Fruit fly (Drosophila melanogaster) whole organism, embryonic: ENCODE data around the gene Snx1.

Experiments
- BEAF-32 ChIP-seq: fragments of 200-800 bp; sonication (Bioruptor generic); optimal IDR thresholded peaks from 3 replicates; lab custom pipeline; 2017; ENCODE audit warnings: missing biosample characterization, missing genetic modification characterization, mild to moderate bottlenecking, moderate library complexity, missing genetic modification reagents
- Bdp1 ChIP-seq: fragments of 200-800 bp; sonication (Bioruptor generic); optimal IDR thresholded peaks from 3 replicates; lab custom pipeline; 2016; ENCODE audit warnings: missing biosample characterization, missing genetic modification characterization
- Blimp-1 ChIP-seq: fragments of 200-800 bp; sonication (Bioruptor generic); optimal IDR thresholded peaks from 3 replicates; lab custom pipeline; 2018; ENCODE audit warnings: missing biosample characterization, missing genetic modification characterization, mild to moderate bottlenecking, moderate library complexity, missing genetic modification reagents
- CG12071 ChIP-seq: fragments of 200-800 bp; sonication (Bioruptor generic); optimal IDR thresholded peaks from 3 replicates; lab custom pipeline; 2018; ENCODE audit warnings: missing biosample characterization, mild to moderate bottlenecking, missing genetic modification characterization
- CG1233 ChIP-seq: fragments of 200-800 bp; sonication (Bioruptor generic); optimal IDR thresholded peaks from 4 replicates; lab custom pipeline; 2018; ENCODE audit warnings: missing biosample characterization, mild to moderate bottlenecking, missing genetic modification characterization
- CG12942 ChIP-seq: fragments of 200-800 bp; sonication (Bioruptor generic); optimal IDR thresholded peaks from 3 replicates; lab custom pipeline; 2016; ENCODE audit warnings: missing biosample characterization, missing genetic modification characterization
- CG14710 ChIP-seq: fragments of 200-800 bp; sonication (Bioruptor generic); optimal IDR thresholded peaks from 3 replicates; lab custom pipeline; 2019; ENCODE audit warnings: missing biosample characterization, mild to moderate bottlenecking, missing genetic modification characterization, moderate library complexity
- CG15073 ChIP-seq: fragments of 200-800 bp; sonication (Bioruptor generic); optimal IDR thresholded peaks from 2 replicates; lab custom pipeline; 2016; ENCODE audit warnings: missing biosample characterization, missing genetic modification characterization
- CG15269 ChIP-seq: fragments of 200-800 bp; sonication (Bioruptor generic); optimal IDR thresholded peaks from 2 replicates; lab custom pipeline; 2018; ENCODE audit warnings: missing biosample characterization, mild to moderate bottlenecking, missing genetic modification characterization, moderate library complexity
- CG1529 ChIP-seq: fragments of 200-800 bp; sonication (Bioruptor generic); optimal IDR thresholded peaks from 3 replicates; lab custom pipeline; 2018; ENCODE audit warnings: missing biosample characterization, missing genetic modification characterization
- CG17612 ChIP-seq: fragments of 200-800 bp; sonication (Bioruptor generic); IDR thresholded peaks from 2 replicates; pipeline ENCODE4 v1.3.6; 2022; ENCODE audit warnings: missing biosample characterization, missing genetic modification characterization
- CG18476 ChIP-seq: fragments of 200-800 bp; sonication (Bioruptor generic); optimal IDR thresholded peaks from 2 replicates; lab custom pipeline; 2016; ENCODE audit warnings: missing biosample characterization, mild to moderate bottlenecking, missing genetic modification characterization
- CG18764 ChIP-seq: fragments of 200-800 bp; sonication (Bioruptor generic); optimal IDR thresholded peaks from 3 replicates; lab custom pipeline; 2016; ENCODE audit warnings: missing biosample characterization, missing genetic modification characterization
- CG2116 ChIP-seq: fragments of 200-800 bp; sonication (Bioruptor generic); optimal IDR thresholded peaks from 3 replicates; lab custom pipeline; 2018; ENCODE audit warnings: missing biosample characterization, mild to moderate bottlenecking, missing genetic modification characterization
- CG31441 ChIP-seq: fragments of 200-800 bp; sonication (Bioruptor generic); IDR thresholded peaks from 2 replicates; pipeline ENCODE4 v1.3.6; 2022; ENCODE audit warnings: missing biosample characterization, missing genetic modification characterization
- CG3995 ChIP-seq: fragments of 200-800 bp; sonication (Bioruptor generic); optimal IDR thresholded peaks from 3 replicates; lab custom pipeline; 2016; ENCODE audit warnings: missing biosample characterization, missing genetic modification characterization
- CG5180 ChIP-seq: fragments of 200-800 bp; sonication (Bioruptor generic); optimal IDR thresholded peaks from 3 replicates; lab custom pipeline; 2017; ENCODE audit warnings: missing biosample characterization, missing genetic modification characterization, mild to moderate bottlenecking, moderate library complexity, missing genetic modification reagents
- CG7745 ChIP-seq: fragments of 200-800 bp; sonication (Bioruptor generic); optimal IDR thresholded peaks from 2 replicates; lab custom pipeline; 2018; ENCODE audit warnings: missing biosample characterization, mild to moderate bottlenecking, missing genetic modification characterization, moderate library complexity
- CG9609 ChIP-seq: fragments of 200-800 bp; sonication (Bioruptor generic); optimal IDR thresholded peaks from 3 replicates; lab custom pipeline; 2016; ENCODE audit warnings: missing biosample characterization, missing genetic modification characterization
- CG9797 ChIP-seq: fragments of 200-800 bp; sonication (Bioruptor generic); optimal IDR thresholded peaks from 3 replicates; lab custom pipeline; 2018; ENCODE audit warnings: missing biosample characterization, mild to moderate bottlenecking, missing genetic modification characterization
- Dip3 ChIP-seq: fragments of 200-800 bp; sonication (Bioruptor generic); optimal IDR thresholded peaks from 3 replicates; lab custom pipeline; 2016; ENCODE audit warnings: missing biosample characterization, missing genetic modification characterization
- Dp ChIP-seq: fragments of 200-800 bp; sonication (Bioruptor generic); optimal IDR thresholded peaks from 2 replicates; lab custom pipeline; 2018; ENCODE audit warnings: missing biosample characterization, mild to moderate bottlenecking, missing genetic modification characterization, moderate library complexity
- E2f2 ChIP-seq: fragments of 200-800 bp; sonication (Bioruptor generic); IDR thresholded peaks from 2 replicates; pipeline ENCODE4 v1.3.6; 2022; ENCODE audit warnings: missing biosample characterization, missing genetic modification characterization
- Gug ChIP-seq: fragments of 200-800 bp; sonication (Bioruptor generic); IDR thresholded peaks from 4 replicates; pipeline ENCODE4 v1.3.6; 2022; ENCODE audit warnings: missing biosample characterization, missing genetic modification characterization
- H2.0 ChIP-seq: fragments of 200-800 bp; sonication (Bioruptor generic); IDR thresholded peaks from 2 replicates; pipeline ENCODE4 v1.3.6; 2022; ENCODE audit warnings: missing biosample characterization, missing genetic modification characterization
- Hey ChIP-seq: fragments of 200-800 bp; sonication (Bioruptor generic); optimal IDR thresholded peaks from 3 replicates; lab custom pipeline; 2018; ENCODE audit warnings: missing biosample characterization, mild to moderate bottlenecking, missing genetic modification characterization
- HmgZ ChIP-seq: fragments of 200-800 bp; sonication (Bioruptor generic); optimal IDR thresholded peaks from 2 replicates; lab custom pipeline; 2018; ENCODE audit warnings: missing biosample characterization, mild to moderate bottlenecking, missing genetic modification characterization
- Lpt ChIP-seq: fragments of >200 bp; optimal IDR thresholded peaks from 2 replicates; lab custom pipeline; 2018; ENCODE audit warnings: missing biosample characterization, missing genetic modification characterization
- MBD-R2 ChIP-seq: fragments of 200-800 bp; sonication (Bioruptor generic); IDR thresholded peaks from 2 replicates; pipeline ENCODE4 v1.3.6; 2022; ENCODE audit warnings: missing biosample characterization, missing genetic modification characterization
- Mad ChIP-seq: fragments of 200-800 bp; sonication (Bioruptor generic); optimal IDR thresholded peaks from 2 replicates; lab custom pipeline; 2016; ENCODE audit warnings: missing biosample characterization, missing genetic modification characterization
- Nf-YA ChIP-seq: fragments of 200-800 bp; sonication (Bioruptor generic); IDR thresholded peaks from 2 replicates; pipeline ENCODE4 v1.3.6; 2022; ENCODE audit warnings: missing biosample characterization, missing genetic modification characterization
- Nf-YC ChIP-seq: fragments of 200-800 bp; optimal IDR thresholded peaks from 3 replicates; lab custom pipeline; 2019; ENCODE audit warnings: missing biosample characterization, mild to moderate bottlenecking, missing genetic modification characterization, moderate library complexity
- Oli ChIP-seq: fragments of 200-800 bp; sonication (Bioruptor generic); optimal IDR thresholded peaks from 2 replicates; lab custom pipeline; 2018; ENCODE audit warnings: missing biosample characterization, mild to moderate bottlenecking, missing genetic modification characterization, moderate library complexity
- Pdp1 ChIP-seq, 2 experiments: fragments of 200-800 bp; sonication (Bioruptor generic); optimal IDR thresholded peaks; 3 replicates each; lab custom pipeline; 2016; ENCODE audit warnings: missing biosample characterization in 2 of 2, missing genetic modification characterization in 2 of 2, mild to moderate bottlenecking in 1 of 2, moderate library complexity in 1 of 2
- Rfx ChIP-seq: fragments of 200-800 bp; sonication (Bioruptor generic); IDR thresholded peaks from 2 replicates; pipeline ENCODE4 v1.3.6; 2022; ENCODE audit warnings: missing biosample characterization, missing genetic modification characterization
- Xbp1 ChIP-seq: fragments of 200-800 bp; sonication (Bioruptor generic); optimal IDR thresholded peaks from 3 replicates; lab custom pipeline; 2016; ENCODE audit warnings: missing biosample characterization, mild to moderate bottlenecking, missing genetic modification characterization
- br ChIP-seq: fragments of >200 bp; optimal IDR thresholded peaks from 2 replicates; lab custom pipeline; 2017
- cg ChIP-seq: fragments of 200-800 bp; sonication (Bioruptor generic); optimal IDR thresholded peaks from 3 replicates; lab custom pipeline; 2019; ENCODE audit warnings: missing biosample characterization, mild to moderate bottlenecking, missing genetic modification characterization, moderate library complexity
- dysf ChIP-seq: fragments of 200-800 bp; sonication (Bioruptor generic); IDR thresholded peaks from 3 replicates; pipeline ENCODE4 v1.3.6; 2022; ENCODE audit warnings: missing biosample characterization, missing genetic modification characterization
- fd64A ChIP-seq: fragments of 200-800 bp; sonication (Bioruptor generic); optimal IDR thresholded peaks from 3 replicates; lab custom pipeline; 2018; ENCODE audit warnings: missing biosample characterization, mild to moderate bottlenecking, missing genetic modification characterization
- fru ChIP-seq: fragments of >200 bp; optimal IDR thresholded peaks from 2 replicates; lab custom pipeline; 2017
- inv ChIP-seq: fragments of 200-800 bp; sonication (Bioruptor generic); IDR thresholded peaks from 2 replicates; pipeline ENCODE4 v1.3.6; 2022; ENCODE audit warnings: missing biosample characterization, missing genetic modification characterization; ENCODE audit not compliant: partially characterized antibody
- jigr1 ChIP-seq: fragments of 200-800 bp; sonication (Bioruptor generic); IDR thresholded peaks from 3 replicates; pipeline ENCODE4 v1.3.6; 2022; ENCODE audit warnings: missing biosample characterization, missing genetic modification characterization
- nau ChIP-seq: fragments of 200-800 bp; sonication (Bioruptor generic); optimal IDR thresholded peaks from 3 replicates; lab custom pipeline; 2017; ENCODE audit warnings: missing biosample characterization, mild to moderate bottlenecking, missing genetic modification characterization, missing genetic modification reagents
- p53 ChIP-seq: fragments of 200-800 bp; sonication (Bioruptor generic); optimal IDR thresholded peaks from 2 replicates; lab custom pipeline; 2016; ENCODE audit warnings: missing biosample characterization, missing genetic modification characterization
- phol ChIP-seq: fragments of 200-800 bp; sonication (Bioruptor generic); optimal IDR thresholded peaks from 3 replicates; lab custom pipeline; 2018; ENCODE audit warnings: missing biosample characterization, mild to moderate bottlenecking, missing genetic modification characterization, moderate library complexity
- salm ChIP-seq: fragments of 200-800 bp; sonication (Bioruptor generic); optimal IDR thresholded peaks from 2 replicates; lab custom pipeline; 2018; ENCODE audit warnings: missing biosample characterization, mild to moderate bottlenecking, missing genetic modification characterization
- slou ChIP-seq: fragments of 200-800 bp; sonication (Bioruptor generic); optimal IDR thresholded peaks from 3 replicates; lab custom pipeline; 2016; ENCODE audit warnings: missing biosample characterization, missing genetic modification characterization
- stwl ChIP-seq: fragments of 200-800 bp; sonication (Bioruptor generic); optimal IDR thresholded peaks from 3 replicates; lab custom pipeline; 2018; ENCODE audit warnings: missing biosample characterization, mild to moderate bottlenecking, missing genetic modification characterization, moderate library complexity
- sug ChIP-seq: fragments of 200-800 bp; optimal IDR thresholded peaks from 2 replicates; lab custom pipeline; 2019; ENCODE audit warnings: missing biosample characterization, mild to moderate bottlenecking, missing genetic modification characterization, moderate library complexity
- wor ChIP-seq: fragments of 200-800 bp; sonication (Bioruptor generic); IDR thresholded peaks from 2 replicates; pipeline ENCODE4 v1.3.6; 2022; ENCODE audit warnings: missing biosample characterization, missing genetic modification characterization

The Snx1 gene

dm6 chr2L:3449555-3450320 is at the start of gene Snx1:
Snx1 (plus strand) TSS chr2L:3449683.
- TF ChIP-seq CG12942 (GFP tag; lab: Kevin White, UChicago) = no peak
- TF ChIP-seq Nf-YC (tag; lab: Kevin White, UChicago) = no peak
- TF ChIP-seq Rfx (GFP tag; lab: Robert Waterston, UW) = no peak
- TF ChIP-seq Nf-YA (GFP tag; lab: Robert Waterston, UW) = no peak
- TF ChIP-seq CG12071 (GFP tag; lab: Kevin White, UChicago) = no peak
- no peak for TF ChIP-seq HmgZ (tag; lab: Kevin White, UChicago)
- TF ChIP-seq wor (GFP tag; lab: Robert Waterston, UW) = no peak
- no peak for TF ChIP-seq Lpt (GFP tag; lab: Kevin White, UChicago)
- TF ChIP-seq Gug = no peak
- peak in 1 of 2 experiments; percentile 4 for TF ChIP-seq Pdp1 (GFP tag; optimal IDR thresholded peaks at IDR 0.05; lab: Kevin White, UChicago)
- TF ChIP-seq Bdp1 = no peak
- TF ChIP-seq CG15269 = no peak
- TF ChIP-seq CG14710 = no peak
- TF ChIP-seq jigr1 (GFP tag; lab: Robert Waterston, UW) = no peak
- TF ChIP-seq stwl = peak; percentile 79
- no peak for TF ChIP-seq CG18476 (GFP tag; lab: Kevin White, UChicago)
- no peak for TF ChIP-seq fd64A (GFP tag; lab: Kevin White, UChicago)
- no peak for TF ChIP-seq br (lab: Kevin White, UChicago)
- peak; percentile 60 for TF ChIP-seq Dp (GFP tag; lab: Kevin White, UChicago)
- TF ChIP-seq p53 = no peak
- no peak for TF ChIP-seq H2.0
- no peak for TF ChIP-seq CG18764 (GFP tag; lab: Kevin White, UChicago)
- no peak for TF ChIP-seq CG31441 (GFP tag; lab: Robert Waterston, UW)
- TF ChIP-seq salm (tag; lab: Kevin White, UChicago) = no peak
- no peak for TF ChIP-seq CG1233
- no peak for TF ChIP-seq CG2116 (GFP tag; lab: Kevin White, UChicago)
- TF ChIP-seq CG17612 (GFP tag; lab: Robert Waterston, UW) = no peak
- TF ChIP-seq Xbp1 = no peak
- no peak for TF ChIP-seq fru (lab: Kevin White, UChicago)
- no peak for TF ChIP-seq CG7745 (tag; lab: Kevin White, UChicago)
- TF ChIP-seq sug = peak; percentile 97
- TF ChIP-seq CG1529 (GFP tag; lab: Kevin White, UChicago) = no peak
- TF ChIP-seq slou (GFP tag; lab: Kevin White, UChicago) = no peak
- no peak for TF ChIP-seq Blimp-1 (GFP tag; lab: Kevin White, UChicago)
- no peak for TF ChIP-seq CG5180 (GFP tag; lab: Kevin White, UChicago)
- no peak for TF ChIP-seq cg (GFP tag; lab: Kevin White, UChicago)
- peak; percentile 92 for TF ChIP-seq CG3995
- no peak for TF ChIP-seq Hey
- no peak for TF ChIP-seq Mad (GFP tag; lab: Kevin White, UChicago)
- TF ChIP-seq CG9797 (GFP tag; lab: Kevin White, UChicago) = peak; percentile 61
- peak; percentile 67 for TF ChIP-seq MBD-R2 (GFP tag; lab: Robert Waterston, UW)
- TF ChIP-seq Dip3 (GFP tag; lab: Kevin White, UChicago) = no peak
- TF ChIP-seq CG9609 (GFP tag; lab: Kevin White, UChicago) = no peak
- no peak for TF ChIP-seq dysf (GFP tag; lab: Robert Waterston, UW)
- TF ChIP-seq CG15073 (GFP tag; lab: Kevin White, UChicago) = no peak
- TF ChIP-seq phol = no peak
- no peak for TF ChIP-seq inv (GFP tag; lab: Robert Waterston, UW)
- TF ChIP-seq nau (GFP tag; lab: Kevin White, UChicago) = no peak
- TF ChIP-seq E2f2 (GFP tag; lab: Robert Waterston, UW) = peak; percentile 35; the same call in 1 of the 2 replicates
- no peak for TF ChIP-seq Oli (tag; lab: Kevin White, UChicago)
- peak; percentile 29 for TF ChIP-seq BEAF-32 (GFP tag; lab: Kevin White, UChicago)
